Worm (Caenorhabditis elegans) whole organism, midembryonic: ENCODE results near the gene bir-1.

Source experiments
- T22C8.4 ChIP-seq: fragments of 200-800 bp; sonication (Bioruptor generic); IDR thresholded peaks from 2 replicates; pipeline ENCODE4 v1.3.6; 2022; ENCODE audit warnings: missing genetic modification characterization, missing compliant biosample characterization
- cog-1 ChIP-seq: sonication (generic microtip); optimal IDR thresholded peaks from 2 replicates; lab custom pipeline; 2016; ENCODE audit warnings: missing genetic modification characterization, missing compliant biosample characterization
- flt-1 ChIP-seq: fragments of 200-800 bp; sonication (Bioruptor generic); IDR thresholded peaks from 2 replicates; pipeline ENCODE4 v1.3.6; 2022; ENCODE audit warnings: missing genetic modification characterization, missing compliant biosample characterization
- klf-2 ChIP-seq: fragments of 200-800 bp; sonication (Bioruptor generic); conservative IDR thresholded peaks from 2 replicates; pipeline ENCODE4 v1.3.6; 2022; ENCODE audit warnings: missing genetic modification reagents, missing genetic modification characterization, missing compliant biosample characterization
- med-1 ChIP-seq: sonication (generic microtip); optimal IDR thresholded peaks from 2 replicates; lab custom pipeline; 2017; ENCODE audit warnings: missing genetic modification characterization, mild to moderate bottlenecking, missing compliant biosample characterization, antibody characterized with exemption, missing genetic modification reagents; ENCODE audit not compliant: insufficient read depth
- ref-1 ChIP-seq: fragments of 200-800 bp; sonication (Bioruptor generic); conservative IDR thresholded peaks from 2 replicates; pipeline ENCODE4 v1.3.6; 2022; ENCODE audit warnings: missing genetic modification reagents, missing genetic modification characterization, missing compliant biosample characterization
- tab-1 ChIP-seq: fragments of 200-800 bp; sonication (Bioruptor generic); IDR thresholded peaks from 2 replicates; pipeline ENCODE4 v1.3.6; 2022; ENCODE audit warnings: missing genetic modification characterization, missing compliant biosample characterization
- ztf-23 ChIP-seq: fragments of 200-800 bp; sonication (Bioruptor generic); IDR thresholded peaks from 2 replicates; pipeline ENCODE4 v1.3.6; 2022; ENCODE audit warnings: missing genetic modification reagents, missing genetic modification characterization, missing compliant biosample characterization
- ztf-29 ChIP-seq: fragments of 200-800 bp; sonication (Bioruptor generic); IDR thresholded peaks from 2 replicates; pipeline ENCODE4 v1.3.6; 2022; ENCODE audit warnings: missing genetic modification reagents, missing genetic modification characterization, missing compliant biosample characterization

The bir-1 gene

ce11 chrV:11635587-11635986, 8.7 kb upstream of the bir-1 start:
- TF ChIP-seq ztf-29 (GFP tag; lab: Robert Waterston, UW) (no peak), med-1 (GFP tag; lab: Kevin White, UChicago) (no peak), klf-2 (GFP tag; lab: Robert Waterston, UW) (no peak), tab-1 (GFP tag; lab: Robert Waterston, UW) (no peak), cog-1 (no peak), T22C8.4 (GFP tag; lab: Robert Waterston, UW) (no peak)

DNA sequence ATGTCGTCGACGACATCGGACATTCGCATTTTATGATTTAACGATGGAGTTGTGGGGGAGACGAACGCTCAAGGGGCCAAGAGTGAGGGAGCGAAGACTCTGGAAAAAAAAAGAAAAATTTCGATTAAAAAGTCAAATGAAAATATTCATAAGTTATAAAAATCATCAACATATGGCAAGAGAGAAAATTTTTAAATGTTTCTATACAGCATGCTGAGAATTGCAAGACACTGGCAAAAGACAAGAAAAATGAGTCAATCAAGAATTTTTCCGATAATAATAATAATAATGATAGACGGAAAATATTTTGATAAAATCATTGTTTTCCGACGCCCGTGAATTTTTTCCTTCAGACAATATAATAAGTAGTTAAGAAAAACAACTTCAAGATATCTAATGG, 7.1 kb upstream of the bir-1 start, which contains the start of gene sipa-1:
Gene sipa-1, minus strand, starts transcription at position 101 of the 400 bp plus-strand sequence.
- no peak for TF ChIP-seq med-1 (GFP tag; lab: Kevin White, UChicago)
- TF ChIP-seq ztf-29 (GFP tag; lab: Robert Waterston, UW), result no peak
- TF ChIP-seq ztf-23, result no peak
- TF ChIP-seq tab-1 (GFP tag; lab: Robert Waterston, UW), result no peak
- TF ChIP-seq T22C8.4 (GFP tag; lab: Robert Waterston, UW), result no peak
- TF ChIP-seq flt-1 (GFP tag; lab: Robert Waterston, UW), result no peak
- TF ChIP-seq cog-1, result no peak
- TF ChIP-seq klf-2 (GFP tag; lab: Robert Waterston, UW), result no peak
- no peak for TF ChIP-seq ref-1 (GFP tag; lab: Robert Waterston, UW)

DNA sequence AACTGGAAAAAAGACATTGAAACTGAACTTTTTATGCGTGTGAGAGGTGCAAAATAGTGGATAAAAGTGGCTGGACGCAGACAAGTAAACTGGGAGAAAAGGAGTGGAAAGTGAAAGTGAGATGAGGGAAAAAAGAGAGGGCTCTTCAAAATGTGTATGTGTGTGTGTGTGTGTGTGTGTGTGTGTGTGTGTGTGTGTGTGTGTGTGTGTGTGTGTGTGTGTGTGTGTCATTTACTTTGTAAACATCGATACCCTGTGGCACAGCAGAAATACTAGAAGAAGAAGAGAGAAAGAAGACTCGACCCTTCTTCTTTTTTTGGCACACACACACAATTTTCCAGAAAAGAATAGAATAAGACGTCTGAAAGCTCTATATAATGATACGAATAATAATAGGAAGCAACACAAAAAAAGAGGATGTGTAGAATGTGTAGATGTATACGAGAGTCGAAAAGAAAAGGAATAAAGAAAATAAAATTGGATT, 5.6 kb upstream of the bir-1 start:
- TF ChIP-seq ztf-23, result 0 out of 2 replicates have a peak, but pooled peaks have one; percentile 27
- no peak for TF ChIP-seq flt-1 (GFP tag; lab: Robert Waterston, UW)

DNA sequence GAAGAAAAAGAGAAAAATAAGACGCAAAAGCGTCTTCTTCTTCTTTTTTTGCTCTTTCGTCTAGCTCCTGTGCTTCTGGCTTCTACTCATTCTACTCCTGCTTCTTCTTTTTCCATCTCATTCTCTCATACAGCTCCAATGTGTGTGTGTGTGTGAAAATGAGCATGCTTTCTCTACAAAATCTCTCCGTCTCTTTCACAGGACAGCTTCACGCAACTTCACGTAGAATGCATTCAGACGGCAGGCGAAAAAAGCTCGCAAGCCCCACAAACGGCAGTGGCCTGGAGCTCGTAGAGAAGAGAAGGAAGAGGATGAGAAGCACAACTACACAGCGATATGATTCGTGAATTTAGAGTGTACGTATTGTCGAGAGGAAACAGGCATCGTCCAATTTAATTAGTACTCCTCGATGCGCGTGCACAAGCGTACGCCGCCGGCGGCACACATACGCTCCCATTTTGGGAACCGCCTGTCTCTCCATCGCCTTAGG, 2.9 kb upstream of the bir-1 start:
- TF ChIP-seq med-1 (GFP tag; lab: Kevin White, UChicago) (no peak), ref-1 (GFP tag; lab: Robert Waterston, UW) (no peak), T22C8.4 (GFP tag; lab: Robert Waterston, UW) (no peak), ztf-29 (GFP tag; lab: Robert Waterston, UW) (no peak), cog-1 (no peak), tab-1 (GFP tag; lab: Robert Waterston, UW) (no peak), flt-1 (GFP tag; lab: Robert Waterston, UW) (no peak), klf-2 (GFP tag; lab: Robert Waterston, UW) (no peak), ztf-23 (no peak)

ce11 chrV:11645244-11645643, 967 bp downstream of the bir-1 start, which contains the start of gene skp-1:
Gene skp-1, plus strand, starts transcription at chrV:11645481.
- no peak for TF ChIP-seq flt-1 (GFP tag; lab: Robert Waterston, UW)
- TF ChIP-seq ztf-23, result no peak
- no peak for TF ChIP-seq ztf-29 (GFP tag; lab: Robert Waterston, UW)
- TF ChIP-seq klf-2 (GFP tag; lab: Robert Waterston, UW), result no peak
- no peak for TF ChIP-seq ref-1 (GFP tag; lab: Robert Waterston, UW)
- no peak for TF ChIP-seq T22C8.4 (GFP tag; lab: Robert Waterston, UW)
- TF ChIP-seq med-1 (GFP tag; lab: Kevin White, UChicago), result no peak
- no peak for TF ChIP-seq cog-1
- TF ChIP-seq tab-1 (GFP tag; lab: Robert Waterston, UW), result no peak

- no peak for TF ChIP-seq cog-1
- no peak for TF ChIP-seq ref-1 (GFP tag; lab: Robert Waterston, UW)
- no peak for TF ChIP-seq T22C8.4 (GFP tag; lab: Robert Waterston, UW)
- TF ChIP-seq tab-1 (GFP tag; lab: Robert Waterston, UW), result no peak
- no peak for TF ChIP-seq ztf-23
- no peak for TF ChIP-seq klf-2 (GFP tag; lab: Robert Waterston, UW)
These were observed 3.5 kb downstream of the bir-1 start for ce11 chrV:11647821-11648220.

DNA sequence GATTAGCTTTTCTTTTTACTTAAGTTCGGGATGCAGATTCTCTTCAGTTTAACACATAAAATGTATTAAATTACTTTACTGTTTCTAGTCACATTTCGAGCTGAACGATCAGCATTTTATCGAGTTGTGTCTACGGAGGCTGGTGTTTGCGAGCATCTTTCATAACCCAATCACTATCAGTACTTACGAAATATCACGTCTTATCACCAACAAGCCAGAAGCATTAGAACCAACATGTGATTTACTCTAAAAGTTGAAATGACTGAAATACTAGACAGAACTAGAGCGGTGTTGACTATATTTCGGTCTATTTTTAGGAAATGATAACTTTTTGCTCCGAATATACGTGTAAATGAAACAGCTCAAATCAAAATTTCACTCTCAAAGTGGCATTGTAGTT, 4.2 kb downstream of the bir-1 start:
- no peak for TF ChIP-seq flt-1 (GFP tag; lab: Robert Waterston, UW)
- TF ChIP-seq ztf-29 (GFP tag; lab: Robert Waterston, UW), result no peak
- TF ChIP-seq cog-1, result no peak
- no peak for TF ChIP-seq med-1 (GFP tag; lab: Kevin White, UChicago)
- TF ChIP-seq ref-1 (GFP tag; lab: Robert Waterston, UW), result no peak

ce11 chrV:11649254-11649653, 5.0 kb downstream of the bir-1 start:
- TF ChIP-seq T22C8.4 (GFP tag; lab: Robert Waterston, UW) (no peak), med-1 (GFP tag; lab: Kevin White, UChicago) (no peak), flt-1 (GFP tag; lab: Robert Waterston, UW) (no peak), ref-1 (GFP tag; lab: Robert Waterston, UW) (no peak), tab-1 (GFP tag; lab: Robert Waterston, UW) (no peak), ztf-23 (no peak), cog-1 (no peak), klf-2 (GFP tag; lab: Robert Waterston, UW) (no peak), ztf-29 (GFP tag; lab: Robert Waterston, UW) (no peak)

ce11 chrV:11650720-11651119, 6.4 kb downstream of the bir-1 start, which contains the start of gene zip-10:
Gene zip-10, minus strand, starts transcription at chrV:11650762.
- TF ChIP-seq klf-2 (GFP tag; lab: Robert Waterston, UW) (no peak), flt-1 (GFP tag; lab: Robert Waterston, UW) (no peak), ztf-29 (GFP tag; lab: Robert Waterston, UW) (no peak), tab-1 (GFP tag; lab: Robert Waterston, UW) (no peak)

- no peak for TF ChIP-seq klf-2 (GFP tag; lab: Robert Waterston, UW)
- TF ChIP-seq med-1 (GFP tag; lab: Kevin White, UChicago), result no peak
- no peak for TF ChIP-seq ztf-23
- TF ChIP-seq flt-1 (GFP tag; lab: Robert Waterston, UW), result no peak
- TF ChIP-seq T22C8.4 (GFP tag; lab: Robert Waterston, UW), result no peak
- TF ChIP-seq ref-1 (GFP tag; lab: Robert Waterston, UW), result no peak
- TF ChIP-seq cog-1, result no peak
These were observed 8.8 kb downstream of the bir-1 start for ce11 chrV:11653095-11653494.
